Worm (Caenorhabditis elegans) whole organism, early embryonic: ENCODE results near the gene spon-1.

Experiments
- aly-1 ChIP-seq: sonication (generic microtip); optimal IDR thresholded peaks from 2 replicates; lab custom pipeline; 2016; ENCODE audit warnings: missing genetic modification characterization, missing compliant biosample characterization
- ama-1 ChIP-seq: fragments of 150-350 bp; optimal IDR thresholded peaks from 2 replicates; lab custom pipeline; 2014
- ceh-13 ChIP-seq: fragments of 200-800 bp; sonication (Bioruptor generic); optimal IDR thresholded peaks from 2 replicates; lab custom pipeline; 2018; ENCODE audit warnings: mild to moderate bottlenecking, missing genetic modification characterization, missing compliant biosample characterization
- flt-1 ChIP-seq: fragments of 200-800 bp; sonication (Bioruptor generic); IDR thresholded peaks from 2 replicates; pipeline ENCODE4 v1.3.6; 2022; ENCODE audit warnings: missing genetic modification characterization, missing compliant biosample characterization
- hmbx-1 ChIP-seq: sonication (generic microtip); optimal IDR thresholded peaks from 2 replicates; lab custom pipeline; 2016; ENCODE audit warnings: mild to moderate bottlenecking, missing genetic modification characterization, missing compliant biosample characterization
- hmg-4 ChIP-seq: fragments of 200-800 bp; sonication (Bioruptor generic); optimal IDR thresholded peaks from 2 replicates; lab custom pipeline; 2018; ENCODE audit warnings: mild to moderate bottlenecking, missing genetic modification characterization, missing compliant biosample characterization
- hnd-1 ChIP-seq: sonication (generic microtip); optimal IDR thresholded peaks from 2 replicates; lab custom pipeline; 2016; ENCODE audit warnings: missing genetic modification characterization, missing compliant biosample characterization
- scrt-1 ChIP-seq: fragments of 200-800 bp; sonication (Bioruptor generic); IDR thresholded peaks from 2 replicates; pipeline ENCODE4 v1.3.6; 2022; ENCODE audit warnings: missing genetic modification characterization, missing compliant biosample characterization
- tbx-37 ChIP-seq: fragments of 200-800 bp; sonication (Bioruptor generic); conservative IDR thresholded peaks from 2 replicates; pipeline ENCODE4 v1.3.6; 2022; ENCODE audit warnings: missing genetic modification reagents, missing genetic modification characterization, missing compliant biosample characterization
- tra-4 ChIP-seq: sonication (generic microtip); optimal IDR thresholded peaks from 2 replicates; lab custom pipeline; 2017; ENCODE audit warnings: missing genetic modification characterization, missing compliant biosample characterization

DNA sequence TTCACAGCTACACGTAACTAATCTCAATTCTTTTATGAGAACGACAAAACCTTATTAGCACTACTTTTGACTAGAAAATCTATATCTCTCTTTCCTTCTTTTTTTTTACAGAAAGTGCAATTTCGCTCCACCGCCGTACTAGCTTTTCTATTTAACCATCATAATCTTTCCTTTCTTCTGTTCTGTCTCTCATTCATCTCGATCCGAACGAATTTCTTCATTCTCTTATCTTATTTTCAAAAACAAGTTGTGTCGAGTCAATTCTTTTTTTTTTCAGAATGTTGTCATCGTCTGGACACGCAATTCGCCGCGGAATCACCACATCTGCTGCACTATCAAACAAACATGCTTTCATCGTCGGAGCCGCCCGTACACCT lies 42.8 kb upstream of the spon-1 start, which contains the start of gene kat-1:
- TF ChIP-seq ama-1 (lab: Kevin White, UChicago) = no peak
- no peak for TF ChIP-seq scrt-1 (GFP tag; lab: Robert Waterston, UW)
- no peak for TF ChIP-seq hnd-1 (tag; lab: Kevin White, UChicago)
- no peak for TF ChIP-seq hmg-4 (GFP tag; lab: Kevin White, UChicago)
- no peak for TF ChIP-seq hmbx-1 (tag; lab: Kevin White, UChicago)
- no peak for TF ChIP-seq ceh-13
- TF ChIP-seq aly-1 = no peak
- no peak for TF ChIP-seq flt-1
- no peak for TF ChIP-seq tbx-37 (GFP tag; lab: Robert Waterston, UW)
- no peak for TF ChIP-seq tra-4 (tag; lab: Kevin White, UChicago)
